Worm (Caenorhabditis elegans): ENCODE measurements around the gene blos-8.

blos-8 gene

ce11 chrX:15385379-15385778 is 45.6 kb downstream of the blos-8 start:
- TF ChIP-seq nhr-11 (tag; optimal IDR thresholded peaks at IDR 0.05) (no peak), dmd-4 (tag; optimal IDR thresholded peaks at IDR 0.05; ENCODE audit: borderline replicate concordance) (no peak), pqm-1 (tag; optimal IDR thresholded peaks at IDR 0.05) (no peak), odd-2 (tag; optimal IDR thresholded peaks at IDR 0.05) (no peak), lim-6 (tag; optimal IDR thresholded peaks at IDR 0.05) (no peak), pat-9 (tag; optimal IDR thresholded peaks at IDR 0.05) (no peak), unc-86 (tag; optimal IDR thresholded peaks at IDR 0.05) (no peak), Y22D7AL.16 (tag; optimal IDR thresholded peaks at IDR 0.05) (no peak), sdc-2 (tag; optimal IDR thresholded peaks at IDR 0.05) (no peak), F13H6.1 (tag; optimal IDR thresholded peaks at IDR 0.05) (no peak), mec-3 (tag; optimal IDR thresholded peaks at IDR 0.05; ENCODE audit: borderline replicate concordance) (no peak)

ce11 chrX:15384090-15384624 is 46.8 kb downstream of the blos-8 start:
- no peak for TF ChIP-seq rnt-1 (tag; optimal IDR thresholded peaks at IDR 0.05)

ce11 chrX:15382914-15383313 is 48.1 kb downstream of the blos-8 start:
- TF ChIP-seq ceh-9 (tag; optimal IDR thresholded peaks at IDR 0.05) = no peak
- peak; percentile 0 for TF ChIP-seq ceh-18 (tag; optimal IDR thresholded peaks at IDR 0.05)
- TF ChIP-seq gmeb-2 (tag; optimal IDR thresholded peaks at IDR 0.05) = no peak

DNA sequence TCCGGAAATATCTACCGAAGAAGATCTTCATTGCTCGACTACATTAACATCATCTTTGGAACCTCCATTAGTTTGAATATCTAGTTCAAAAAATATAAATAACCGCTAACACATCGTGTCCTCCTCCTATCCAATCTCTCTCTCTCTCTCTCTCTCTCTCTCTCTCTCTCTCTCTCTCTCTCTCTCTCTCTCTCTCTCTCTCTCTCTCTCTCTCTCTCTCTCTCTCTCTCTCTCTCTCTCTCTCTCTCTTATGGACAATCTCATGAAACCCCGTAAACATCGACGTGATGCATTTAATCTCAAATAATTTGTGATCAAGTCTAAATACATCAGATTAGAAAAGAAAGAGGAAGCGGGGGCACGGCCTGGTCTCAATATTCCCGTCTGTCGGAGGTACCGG is 48.7 kb downstream of the blos-8 start:
- TF ChIP-seq odd-2 (tag; optimal IDR thresholded peaks at IDR 0.05) (no peak), dve-1 (tag; optimal IDR thresholded peaks at IDR 0.05) (no peak), hlh-8 (tag; optimal IDR thresholded peaks at IDR 0.05) (no peak), ref-2 (tag; optimal IDR thresholded peaks at IDR 0.05) (no peak), ttx-3 (tag; optimal IDR thresholded peaks at IDR 0.05) (no peak), ahr-1 (tag; optimal IDR thresholded peaks at IDR 0.05) (no peak), pqm-1 (tag; optimal IDR thresholded peaks at IDR 0.05) (no peak), K02D7.2 (tag; optimal IDR thresholded peaks at IDR 0.05) (no peak), ceh-31 (tag; optimal IDR thresholded peaks at IDR 0.05) (no peak), sox-4 (tag; optimal IDR thresholded peaks at IDR 0.05) (no peak), nhr-11 (tag; optimal IDR thresholded peaks at IDR 0.05) (no peak), T23F11.4 (GFP tag; optimal IDR thresholded peaks at IDR 0.05) (no peak), pag-3 (tag; optimal IDR thresholded peaks at IDR 0.05; ENCODE audit: borderline replicate concordance) (no peak)

DNA sequence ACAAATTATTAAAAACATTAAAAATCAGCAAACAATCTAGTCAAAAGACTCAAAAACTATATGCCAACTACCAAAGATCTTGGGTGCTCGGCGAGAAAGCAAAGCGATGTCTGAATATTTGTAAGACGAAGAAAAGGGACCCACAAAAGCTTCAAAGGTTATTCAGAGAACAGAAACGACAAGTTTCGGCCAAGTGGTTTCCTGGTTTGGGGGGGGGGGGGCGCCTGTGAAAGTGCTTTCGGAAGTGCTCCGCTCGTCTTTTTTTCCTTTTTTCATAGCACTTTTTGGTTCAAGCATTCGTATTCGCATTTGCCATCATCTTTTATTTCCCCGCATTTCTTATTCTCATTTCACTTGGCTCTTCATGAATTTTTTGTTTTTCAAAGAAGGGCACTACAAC is 49.5 kb downstream of the blos-8 start:
- no peak for TF ChIP-seq unc-42 (tag; optimal IDR thresholded peaks at IDR 0.05)
- TF ChIP-seq fkh-10 (GFP tag; optimal IDR thresholded peaks at IDR 0.05) = no peak
- TF ChIP-seq hlh-15 (tag; optimal IDR thresholded peaks at IDR 0.05) = no peak
- TF ChIP-seq C38D4.7 (GFP tag; optimal IDR thresholded peaks at IDR 0.05) = no peak
- no peak for TF ChIP-seq unc-3 (GFP tag; conservative IDR thresholded peaks at IDR 0.05)
- TF ChIP-seq unc-3 (tag; optimal IDR thresholded peaks at IDR 0.05) = no peak
- TF ChIP-seq ceh-31 (tag; optimal IDR thresholded peaks at IDR 0.05) = no peak
- TF ChIP-seq hlh-30 (tag; optimal IDR thresholded peaks at IDR 0.05; ENCODE audit: insufficient read depth) = no peak
- TF ChIP-seq ceh-22 (tag; optimal IDR thresholded peaks at IDR 0.05) = no peak
- TF ChIP-seq ceh-34 (tag; optimal IDR thresholded peaks at IDR 0.05) = no peak
- TF ChIP-seq madf-2 (tag; optimal IDR thresholded peaks at IDR 0.05) = no peak
- no peak for TF ChIP-seq eyg-1 (tag; optimal IDR thresholded peaks at IDR 0.05)
- TF ChIP-seq ceh-24 (tag; optimal IDR thresholded peaks at IDR 0.05) = no peak
- TF ChIP-seq ceh-14 (tag; optimal IDR thresholded peaks at IDR 0.05) = no peak
- no peak for TF ChIP-seq dmd-4 (tag; optimal IDR thresholded peaks at IDR 0.05; ENCODE audit: borderline replicate concordance)
- no peak for TF ChIP-seq fax-1 (tag; optimal IDR thresholded peaks at IDR 0.05)
- TF ChIP-seq C08G9.2 (tag; optimal IDR thresholded peaks at IDR 0.05) = no peak

All from whole organism, late embryonic.